Fruit fly (Drosophila melanogaster): ENCODE data around the gene CG46412.

CG46412 gene

DNA sequence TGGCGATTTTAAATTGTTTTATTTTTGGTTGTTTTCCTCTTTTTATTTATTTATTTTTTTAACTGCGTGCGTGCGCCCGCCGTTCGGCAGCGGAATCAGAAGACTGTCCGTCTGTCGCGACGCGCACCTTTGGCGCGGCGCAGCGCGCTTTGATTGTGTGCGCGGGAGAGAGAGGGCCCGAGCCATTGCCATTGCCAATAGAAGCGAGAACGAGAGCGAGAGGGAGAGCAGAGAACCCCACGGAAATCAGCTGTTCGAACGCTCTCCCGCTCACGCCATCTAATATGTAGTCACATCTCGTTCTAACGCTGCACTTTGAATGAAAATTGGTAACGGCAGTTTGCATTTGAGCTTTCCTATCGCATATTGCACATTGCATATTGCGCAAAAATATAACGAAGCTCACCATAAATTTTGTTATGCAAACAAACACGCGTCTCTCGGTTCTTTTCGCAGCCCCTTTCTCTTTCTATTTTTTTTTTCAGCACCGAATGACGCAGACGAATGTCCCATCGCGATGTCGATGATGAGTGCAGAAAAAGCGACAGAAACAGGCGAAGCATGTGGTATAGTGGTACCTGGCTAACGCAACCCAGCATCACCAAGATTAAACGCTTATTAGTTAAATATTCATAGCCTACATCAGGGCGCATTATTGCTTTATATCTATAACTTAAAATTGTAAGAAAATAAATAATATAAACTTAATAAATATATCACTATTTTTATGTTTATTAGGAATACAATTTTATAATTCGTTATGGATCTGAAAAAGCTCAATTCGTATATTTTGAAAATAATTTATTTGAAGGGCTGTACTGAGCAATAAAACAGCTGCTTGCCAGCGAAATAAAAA is 29.3 kb downstream of the CG46412 start:
- TF ChIP-seq net (GFP tag; optimal IDR thresholded peaks at IDR 0.05) (no peak), eg (GFP tag; IDR thresholded peaks at IDR 0.05) (peak; percentile 73), CG32006 (GFP tag; optimal IDR thresholded peaks at IDR 0.05) (peak; percentile 60), spab (GFP tag; optimal IDR thresholded peaks at IDR 0.05) (no peak), cyc (GFP tag; optimal IDR thresholded peaks at IDR 0.05) (no peak), CG9139 (GFP tag; optimal IDR thresholded peaks at IDR 0.05) (no peak), CG1621 (tag; optimal IDR thresholded peaks at IDR 0.05) (no peak), Ets96B (tag; optimal IDR thresholded peaks at IDR 0.05) (no peak), CG11294 (GFP tag; IDR thresholded peaks at IDR 0.05) (peak; percentile 57), Eip78C (GFP tag) (no peak), CG3919 (GFP tag; optimal IDR thresholded peaks at IDR 0.05) (no peak), OdsH (GFP tag; optimal IDR thresholded peaks at IDR 0.05) (peak; percentile 7), acj6 (GFP tag; optimal IDR thresholded peaks at IDR 0.05) (peak; percentile 15), esn (GFP tag; optimal IDR thresholded peaks at IDR 0.05) (no peak), salr (GFP tag; optimal IDR thresholded peaks at IDR 0.05) (no peak), CG10669 (GFP tag; optimal IDR thresholded peaks at IDR 0.05) (no peak), CG3032 (tag; optimal IDR thresholded peaks at IDR 0.05) (no peak), CG34406 (GFP tag; optimal IDR thresholded peaks at IDR 0.05) (no peak), Lpt (GFP tag; optimal IDR thresholded peaks at IDR 0.05) (no peak), CG31627 (GFP tag; optimal IDR thresholded peaks at IDR 0.05) (no peak), Blimp-1 (GFP tag; optimal IDR thresholded peaks at IDR 0.05) (no peak), svp (GFP tag) (peak; percentile 20), Smox (GFP tag; optimal IDR thresholded peaks at IDR 0.05) (no peak), CG6808 (GFP tag; optimal IDR thresholded peaks at IDR 0.05) (no peak), dac (GFP tag; optimal IDR thresholded peaks at IDR 0.05) (no peak), achi (GFP tag; optimal IDR thresholded peaks at IDR 0.05) (peak; percentile 35), pdm3 (GFP tag; optimal IDR thresholded peaks at IDR 0.05) (peak; percentile 7), dsx (GFP tag; optimal IDR thresholded peaks at IDR 0.05; ENCODE audit: poor library complexity, severe bottlenecking) (no peak), fkh (GFP tag; optimal IDR thresholded peaks at IDR 0.05) (peak; percentile 18), Hr39 (GFP tag; optimal IDR thresholded peaks at IDR 0.05) (no peak), topi (GFP tag; optimal IDR thresholded peaks at IDR 0.05) (no peak), CG11902 (GFP tag; optimal IDR thresholded peaks at IDR 0.05) (no peak), CG4318 (GFP tag; optimal IDR thresholded peaks at IDR 0.05) (no peak), CG10631 (GFP tag; optimal IDR thresholded peaks at IDR 0.05) (no peak), CG6163 (GFP tag; IDR thresholded peaks at IDR 0.05) (peak; percentile 64), Eip75B (GFP tag; optimal IDR thresholded peaks at IDR 0.05) (no peak), CG6276 (GFP tag; optimal IDR thresholded peaks at IDR 0.05) (peak; percentile 19), Gug (GFP tag; IDR thresholded peaks at IDR 0.05) (no peak), CG8119 (GFP tag; IDR thresholded peaks at IDR 0.05) (peak; percentile 39; the same call in 2 of the 3 replicates), CG8319 (GFP tag; optimal IDR thresholded peaks at IDR 0.05) (no peak), CG16779 (tag; optimal IDR thresholded peaks at IDR 0.05) (no peak), Sox15 (GFP tag; optimal IDR thresholded peaks at IDR 0.05) (no peak), Met (GFP tag; optimal IDR thresholded peaks at IDR 0.05) (no peak), CG8632 (GFP tag; optimal IDR thresholded peaks at IDR 0.05) (no peak), CG6854 (GFP tag; optimal IDR thresholded peaks at IDR 0.05) (no peak), CG6792 (GFP tag; optimal IDR thresholded peaks at IDR 0.05) (no peak), Hr38 (GFP tag; optimal IDR thresholded peaks at IDR 0.05) (no peak), fd85E (GFP tag; optimal IDR thresholded peaks at IDR 0.05) (no peak), Hr4 (GFP tag; optimal IDR thresholded peaks at IDR 0.05) (peak; percentile 16), lz (GFP tag; optimal IDR thresholded peaks at IDR 0.05) (no peak), CG15336 (GFP tag; IDR thresholded peaks at IDR 0.05) (peak; percentile 56; the same call in 1 of the 2 replicates)
